Worm (Caenorhabditis elegans) whole organism, midembryonic: Measurements from ENCODE around the gene T19D12.9.
"Not testable (repeated sequence)": the region's sequence is repeated elsewhere in the genome, so short reads cannot be mapped to it uniquely, and the experiment has no call there.

Experiments used
- T22C8.4 ChIP-seq: fragments of 200-800 bp; sonication (Bioruptor generic); IDR thresholded peaks from 2 replicates; pipeline ENCODE4 v1.3.6; 2022; ENCODE audit warnings: missing genetic modification characterization, missing compliant biosample characterization
- cog-1 ChIP-seq: sonication (generic microtip); optimal IDR thresholded peaks from 2 replicates; lab custom pipeline; 2016; ENCODE audit warnings: missing genetic modification characterization, missing compliant biosample characterization
- flt-1 ChIP-seq: fragments of 200-800 bp; sonication (Bioruptor generic); IDR thresholded peaks from 2 replicates; pipeline ENCODE4 v1.3.6; 2022; ENCODE audit warnings: missing genetic modification characterization, missing compliant biosample characterization
- klf-2 ChIP-seq: fragments of 200-800 bp; sonication (Bioruptor generic); conservative IDR thresholded peaks from 2 replicates; pipeline ENCODE4 v1.3.6; 2022; ENCODE audit warnings: missing genetic modification reagents, missing genetic modification characterization, missing compliant biosample characterization
- med-1 ChIP-seq: sonication (generic microtip); optimal IDR thresholded peaks from 2 replicates; lab custom pipeline; 2017; ENCODE audit warnings: missing genetic modification characterization, mild to moderate bottlenecking, missing compliant biosample characterization, antibody characterized with exemption, missing genetic modification reagents; ENCODE audit not compliant: insufficient read depth
- ref-1 ChIP-seq: fragments of 200-800 bp; sonication (Bioruptor generic); conservative IDR thresholded peaks from 2 replicates; pipeline ENCODE4 v1.3.6; 2022; ENCODE audit warnings: missing genetic modification reagents, missing genetic modification characterization, missing compliant biosample characterization
- tab-1 ChIP-seq: fragments of 200-800 bp; sonication (Bioruptor generic); IDR thresholded peaks from 2 replicates; pipeline ENCODE4 v1.3.6; 2022; ENCODE audit warnings: missing genetic modification characterization, missing compliant biosample characterization
- ztf-23 ChIP-seq: fragments of 200-800 bp; sonication (Bioruptor generic); IDR thresholded peaks from 2 replicates; pipeline ENCODE4 v1.3.6; 2022; ENCODE audit warnings: missing genetic modification reagents, missing genetic modification characterization, missing compliant biosample characterization
- ztf-29 ChIP-seq: fragments of 200-800 bp; sonication (Bioruptor generic); IDR thresholded peaks from 2 replicates; pipeline ENCODE4 v1.3.6; 2022; ENCODE audit warnings: missing genetic modification reagents, missing genetic modification characterization, missing compliant biosample characterization

T19D12.9 gene

ce11 chrII:6628397-6628796 lies 25.8 kb downstream of the T19D12.9 start:
- TF ChIP-seq ztf-23 (GFP tag; lab: Robert Waterston, UW): no peak
- TF ChIP-seq klf-2 (GFP tag; lab: Robert Waterston, UW): no peak
- TF ChIP-seq ref-1 (GFP tag; lab: Robert Waterston, UW): no peak
- TF ChIP-seq med-1: no peak
- TF ChIP-seq tab-1 (GFP tag; lab: Robert Waterston, UW): no peak

- TF ChIP-seq cog-1 (tag; lab: Kevin White, UChicago); med-1; flt-1 (GFP tag; lab: Robert Waterston, UW): not testable (repeated sequence)
Observed at ce11 chrII:6627182-6627581, 27.0 kb downstream of the T19D12.9 start, which contains the start of the genes F54H5.5 and F54H5.2. TSS of gene F54H5.5 (minus strand) at chrII:6627282. TSS of gene F54H5.2 (plus strand) at chrII:6627484.

- TF ChIP-seq flt-1 (GFP tag; lab: Robert Waterston, UW) (no peak), ref-1 (GFP tag; lab: Robert Waterston, UW) (no peak), ztf-29 (GFP tag; lab: Robert Waterston, UW) (no peak), klf-2 (GFP tag; lab: Robert Waterston, UW) (no peak), cog-1 (tag; lab: Kevin White, UChicago) (no peak), tab-1 (GFP tag; lab: Robert Waterston, UW) (no peak), med-1 (no peak), ztf-23 (GFP tag; lab: Robert Waterston, UW) (no peak), T22C8.4 (GFP tag; lab: Robert Waterston, UW) (no peak)
Observed at ce11 chrII:6625302-6625701, 28.9 kb downstream of the T19D12.9 start, which contains the start of gene F54H5.14. TSS of gene F54H5.14 (minus strand) at chrII:6625402.

DNA sequence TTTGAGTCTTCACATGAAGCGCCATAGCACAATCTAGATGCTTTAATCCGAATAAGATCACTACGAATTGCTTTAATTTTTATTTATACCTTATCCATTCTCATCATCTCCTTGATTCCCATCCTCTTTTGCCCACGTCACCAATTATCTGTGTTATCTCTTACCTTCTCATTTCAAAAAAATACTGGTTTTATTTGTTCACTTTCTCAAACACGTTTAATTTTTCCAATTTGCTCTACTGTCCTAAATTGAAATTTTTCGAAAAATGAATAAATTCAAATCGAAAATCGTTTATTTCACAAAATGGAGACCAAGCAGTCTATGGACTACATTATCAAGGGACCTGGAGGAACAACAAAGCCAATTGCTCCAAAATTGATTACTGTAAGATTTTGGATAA lies 32.3 kb downstream of the T19D12.9 start, which contains the start of gene F54H5.3:
TSS of gene F54H5.3 (plus strand) at position 301 of the 400 bp plus-strand sequence.
- TF ChIP-seq cog-1 (tag; lab: Kevin White, UChicago) (no peak), tab-1 (GFP tag; lab: Robert Waterston, UW) (no peak), ztf-23 (GFP tag; lab: Robert Waterston, UW) (no peak), klf-2 (GFP tag; lab: Robert Waterston, UW) (no peak), flt-1 (GFP tag; lab: Robert Waterston, UW) (no peak), med-1 (no peak), ref-1 (GFP tag; lab: Robert Waterston, UW) (no peak), ztf-29 (GFP tag; lab: Robert Waterston, UW) (no peak), T22C8.4 (GFP tag; lab: Robert Waterston, UW) (no peak)

ce11 chrII:6619007-6619406 lies 35.2 kb downstream of the T19D12.9 start:
- no peak for TF ChIP-seq tab-1 (GFP tag; lab: Robert Waterston, UW)
- no peak for TF ChIP-seq klf-2 (GFP tag; lab: Robert Waterston, UW)
- TF ChIP-seq T22C8.4 (GFP tag; lab: Robert Waterston, UW): no peak
- no peak for TF ChIP-seq med-1
- no peak for TF ChIP-seq ref-1 (GFP tag; lab: Robert Waterston, UW)
- no peak for TF ChIP-seq cog-1 (tag; lab: Kevin White, UChicago)
- no peak for TF ChIP-seq ztf-23 (GFP tag; lab: Robert Waterston, UW)
- TF ChIP-seq flt-1 (GFP tag; lab: Robert Waterston, UW): no peak
- no peak for TF ChIP-seq ztf-29 (GFP tag; lab: Robert Waterston, UW)

ce11 chrII:6616770-6617169 lies 37.4 kb downstream of the T19D12.9 start, which contains the start of gene klf-3:
TSS of gene klf-3 (plus strand) at chrII:6616878.
- no peak for TF ChIP-seq med-1
- TF ChIP-seq tab-1 (GFP tag; lab: Robert Waterston, UW): no peak
- TF ChIP-seq flt-1 (GFP tag; lab: Robert Waterston, UW): no peak
- TF ChIP-seq ref-1 (GFP tag; lab: Robert Waterston, UW): no peak
- TF ChIP-seq ztf-23 (GFP tag; lab: Robert Waterston, UW): no peak
- no peak for TF ChIP-seq T22C8.4 (GFP tag; lab: Robert Waterston, UW)
- TF ChIP-seq klf-2 (GFP tag; lab: Robert Waterston, UW): no peak
- no peak for TF ChIP-seq ztf-29 (GFP tag; lab: Robert Waterston, UW)
- no peak for TF ChIP-seq cog-1 (tag; lab: Kevin White, UChicago)

DNA sequence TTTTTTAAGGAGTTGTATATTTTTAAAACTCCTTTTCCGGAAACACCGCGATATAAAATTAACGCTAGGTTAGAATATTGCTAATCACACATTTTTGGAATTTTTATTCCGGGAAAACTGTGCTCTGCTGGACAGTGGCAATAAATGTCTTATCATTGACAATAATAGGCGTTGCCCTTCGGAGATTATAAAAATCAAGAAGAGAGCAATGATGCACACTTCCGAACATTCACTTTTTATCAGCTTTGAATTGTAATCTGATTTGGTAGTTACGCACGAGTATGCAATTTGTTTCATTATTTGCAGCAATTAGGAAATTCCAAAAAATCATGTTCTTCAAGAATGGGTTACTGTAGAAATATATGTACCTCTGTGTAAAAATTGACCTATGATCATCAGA lies 38.0 kb downstream of the T19D12.9 start:
- no peak for TF ChIP-seq tab-1 (GFP tag; lab: Robert Waterston, UW)
- no peak for TF ChIP-seq cog-1 (tag; lab: Kevin White, UChicago)
- no peak for TF ChIP-seq med-1
- TF ChIP-seq klf-2 (GFP tag; lab: Robert Waterston, UW): no peak
- no peak for TF ChIP-seq flt-1 (GFP tag; lab: Robert Waterston, UW)
- TF ChIP-seq ref-1 (GFP tag; lab: Robert Waterston, UW): no peak
- TF ChIP-seq ztf-23 (GFP tag; lab: Robert Waterston, UW): no peak
- no peak for TF ChIP-seq ztf-29 (GFP tag; lab: Robert Waterston, UW)
- TF ChIP-seq T22C8.4 (GFP tag; lab: Robert Waterston, UW): no peak

ce11 chrII:6615232-6616029 lies 38.8 kb downstream of the T19D12.9 start:
- TF ChIP-seq cog-1 (tag; lab: Kevin White, UChicago): no peak
- TF ChIP-seq med-1: no peak
- TF ChIP-seq T22C8.4 (GFP tag; lab: Robert Waterston, UW): no peak
- no peak for TF ChIP-seq ztf-23 (GFP tag; lab: Robert Waterston, UW)
- no peak for TF ChIP-seq tab-1 (GFP tag; lab: Robert Waterston, UW)
- TF ChIP-seq flt-1 (GFP tag; lab: Robert Waterston, UW): no peak
- no peak for TF ChIP-seq ztf-29 (GFP tag; lab: Robert Waterston, UW)
- no peak for TF ChIP-seq klf-2 (GFP tag; lab: Robert Waterston, UW)
- no peak for TF ChIP-seq ref-1 (GFP tag; lab: Robert Waterston, UW)

DNA sequence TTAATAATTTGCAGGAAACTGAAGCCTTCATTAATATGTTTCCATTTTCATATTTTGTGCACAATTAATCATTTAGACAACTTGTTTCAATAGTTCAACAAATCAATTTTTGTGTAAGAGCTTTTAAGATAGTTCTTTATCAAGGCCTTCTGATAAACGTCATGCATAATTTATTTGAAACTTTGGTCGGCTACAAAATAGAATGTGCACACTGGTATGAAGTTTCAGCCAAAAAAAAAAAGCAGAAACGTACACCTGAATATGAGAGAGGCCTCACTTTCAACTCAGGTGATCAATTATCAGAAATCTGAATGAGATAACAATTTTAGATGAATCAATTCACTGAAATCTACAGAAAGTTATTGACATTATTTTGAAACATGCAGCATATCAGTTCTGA lies 39.7 kb downstream of the T19D12.9 start:
- TF ChIP-seq tab-1 (GFP tag; lab: Robert Waterston, UW) (no peak), ztf-23 (GFP tag; lab: Robert Waterston, UW) (no peak), ref-1 (GFP tag; lab: Robert Waterston, UW) (no peak), T22C8.4 (GFP tag; lab: Robert Waterston, UW) (no peak), cog-1 (tag; lab: Kevin White, UChicago) (no peak), flt-1 (GFP tag; lab: Robert Waterston, UW) (no peak), klf-2 (GFP tag; lab: Robert Waterston, UW) (no peak)
